Fruit fly (Drosophila melanogaster): ENCODE measurements around the gene CG34426.

The CG34426 gene

DNA sequence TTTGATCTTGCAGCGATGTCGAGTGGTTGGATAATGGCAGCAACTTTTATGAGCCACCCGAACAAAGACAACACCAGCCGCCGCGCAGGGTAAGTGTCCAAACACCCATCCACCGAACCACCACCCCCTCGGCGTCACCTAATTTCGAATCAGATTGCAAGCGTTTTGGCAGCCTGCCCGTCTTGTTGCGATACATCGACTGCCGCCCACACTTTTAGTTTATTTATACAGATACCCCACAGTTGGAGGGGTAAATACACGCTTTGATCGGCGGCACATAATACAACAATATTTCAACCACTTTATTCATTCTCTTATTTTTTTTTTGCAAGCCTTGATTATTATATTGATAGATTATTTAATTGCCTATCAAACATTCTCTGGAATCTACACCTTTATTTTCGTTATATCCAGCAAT, 39.2 kb upstream of the CG34426 start (continued):
- TF ChIP-seq Hr3 (GFP tag; optimal IDR thresholded peaks at IDR 0.05) (peak; percentile 17), Meics (GFP tag; optimal IDR thresholded peaks at IDR 0.05) (peak; percentile 12), Antp (GFP tag; optimal IDR thresholded peaks at IDR 0.05) (no peak), CG11560 (tag; IDR thresholded peaks at IDR 0.05) (no peak), Hmr (GFP tag; optimal IDR thresholded peaks at IDR 0.05) (peak; percentile 42), tup (GFP tag; optimal IDR thresholded peaks at IDR 0.05) (no peak), Elba2 (GFP tag; optimal IDR thresholded peaks at IDR 0.05) (no peak), CG10979 (tag; optimal IDR thresholded peaks at IDR 0.05) (no peak), cad (GFP tag; optimal IDR thresholded peaks at IDR 0.05) (no peak), sens-2 (GFP tag; IDR thresholded peaks at IDR 0.05) (no peak), ems (GFP tag; optimal IDR thresholded peaks at IDR 0.05) (no peak), gt (GFP tag; IDR thresholded peaks at IDR 0.05) (no peak), CG4820 (GFP tag; optimal IDR thresholded peaks at IDR 0.05) (no peak), ash1 (GFP tag; optimal IDR thresholded peaks at IDR 0.05) (no peak), Xbp1 (GFP tag; optimal IDR thresholded peaks at IDR 0.05) (peak; percentile 52), nerfin-1 (tag; optimal IDR thresholded peaks at IDR 0.05) (no peak), CG9609 (GFP tag; optimal IDR thresholded peaks at IDR 0.05) (peak; percentile 16), Ets65A (GFP tag) (no peak), pb (GFP tag; optimal IDR thresholded peaks at IDR 0.05) (no peak), E2f2 (GFP tag; IDR thresholded peaks at IDR 0.05) (peak; percentile 38; the same call in 1 of the 2 replicates), sna (GFP tag; IDR thresholded peaks at IDR 0.05; ENCODE audit: partially characterized antibody) (no peak), Dfd (GFP tag; optimal IDR thresholded peaks at IDR 0.05) (no peak), odd (GFP tag; optimal IDR thresholded peaks at IDR 0.05) (peak; percentile 26), twi (tag; optimal IDR thresholded peaks at IDR 0.05) (no peak), dpn (GFP tag; optimal IDR thresholded peaks at IDR 0.05) (peak in 1 of 2 experiments; percentile 53), YL-1 (GFP tag; optimal IDR thresholded peaks at IDR 0.05) (no peak), CG18599 (GFP tag; optimal IDR thresholded peaks at IDR 0.05) (peak; percentile 27), eyg (GFP tag; optimal IDR thresholded peaks at IDR 0.05) (no peak), CG11247 (GFP tag; IDR thresholded peaks at IDR 0.05) (peak; percentile 49), chn (GFP tag; optimal IDR thresholded peaks at IDR 0.05) (peak; percentile 4), NFAT (GFP tag; IDR thresholded peaks at IDR 0.05) (peak; percentile 41; the same call in 1 of the 2 replicates), CG5953 (GFP tag; IDR thresholded peaks at IDR 0.05) (no peak), CG2199 (GFP tag; IDR thresholded peaks at IDR 0.05) (no peak), CG8944 (GFP tag; optimal IDR thresholded peaks at IDR 0.05) (peak; percentile 28), CG3163 (GFP tag; optimal IDR thresholded peaks at IDR 0.05) (no peak), CG15514 (GFP tag; optimal IDR thresholded peaks at IDR 0.05) (no peak), Ssrp (tag; optimal IDR thresholded peaks at IDR 0.05) (peak; percentile 46), CG16863 (GFP tag; optimal IDR thresholded peaks at IDR 0.05) (peak; percentile 24), dm (GFP tag; optimal IDR thresholded peaks at IDR 0.05) (peak; percentile 5), TFAM (GFP tag; optimal IDR thresholded peaks at IDR 0.05) (no peak), CG12659 (GFP tag; optimal IDR thresholded peaks at IDR 0.05) (peak; percentile 38), CG6683 (GFP tag; optimal IDR thresholded peaks at IDR 0.05) (no peak), CG3838 (GFP tag; optimal IDR thresholded peaks at IDR 0.05) (no peak), Rx (GFP tag; IDR thresholded peaks at IDR 0.05) (peak; percentile 40), CG4282 (GFP tag; optimal IDR thresholded peaks at IDR 0.05) (no peak), Dp (GFP tag; optimal IDR thresholded peaks at IDR 0.05) (no peak), CG15269 (tag; optimal IDR thresholded peaks at IDR 0.05) (peak; percentile 53), CG9437 (GFP tag; optimal IDR thresholded peaks at IDR 0.05) (peak; percentile 15), CG1529 (GFP tag; optimal IDR thresholded peaks at IDR 0.05) (no peak), Usf (GFP tag; optimal IDR thresholded peaks at IDR 0.05) (no peak), CG17361 (GFP tag; IDR thresholded peaks at IDR 0.05) (peak; percentile 54; the same call in 1 of the 3 replicates), lmd (GFP tag; IDR thresholded peaks at IDR 0.05) (peak; percentile 66)

Measured in whole organism, embryonic.